Fruit fly (Drosophila melanogaster) whole organism: ENCODE measurements around the gene CG12984.

Experiments
- CG8478 ChIP-seq: fragments of >200 bp; optimal IDR thresholded peaks from 2 replicates; lab custom pipeline; 2018; ENCODE audit warnings: inconsistent platforms
- Dll ChIP-seq: fragments of >200 bp; optimal IDR thresholded peaks from 2 replicates; lab custom pipeline; 2017
- EcR ChIP-seq, 2 experiments: fragments of >200 bp; optimal IDR thresholded peaks; 2 replicates each; lab custom pipeline; 2017; ENCODE audit warnings: missing biosample characterization in 2 of 2, missing genetic modification characterization in 2 of 2, missing genetic modification reagents in 2 of 2
- pan ChIP-seq: fragments of >200 bp; optimal IDR thresholded peaks from 2 replicates; lab custom pipeline; 2017
- psq ChIP-seq: fragments of >200 bp; optimal IDR thresholded peaks from 2 replicates; lab custom pipeline; 2017
- usp ChIP-seq: fragments of >200 bp; optimal IDR thresholded peaks from 2 replicates; lab custom pipeline; 2017; ENCODE audit warnings: missing biosample characterization, missing genetic modification characterization, mixed read lengths

The CG12984 gene

dm6 chr3L:21026025-21026916 lies 34.8 kb downstream of the CG12984 start:
- no peak for TF ChIP-seq psq (lab: Kevin White, UChicago)
- TF ChIP-seq Dll, result peak; percentile 96
- no peak for TF ChIP-seq CG8478 (lab: Kevin White, UChicago)

DNA sequence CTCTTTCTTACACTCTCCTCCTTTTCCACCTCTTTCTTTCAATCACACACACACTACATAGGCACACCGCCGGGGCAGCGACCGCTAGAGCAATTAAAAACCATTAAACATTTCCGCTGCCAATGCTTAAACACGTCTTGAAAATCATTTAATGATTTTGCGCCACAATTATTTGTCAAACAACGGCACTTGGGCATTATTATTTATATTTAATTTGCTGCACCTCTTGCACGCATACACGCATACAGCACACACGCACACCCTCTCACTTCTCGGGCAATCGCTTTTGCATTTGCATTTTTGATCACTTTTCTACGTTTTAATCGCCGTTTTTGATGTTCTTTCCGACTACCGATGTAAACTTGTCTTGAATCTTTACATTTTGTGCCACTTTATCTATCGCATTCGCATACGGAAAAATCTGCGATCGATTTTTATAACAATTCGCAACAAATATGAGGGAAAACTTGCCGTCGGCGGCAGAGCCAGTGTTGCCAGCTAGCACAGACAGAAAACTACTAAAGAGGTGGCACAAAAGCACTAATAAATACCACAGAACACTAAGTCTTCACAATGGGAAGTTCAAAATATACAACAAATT lies 35.5 kb downstream of the CG12984 start, which contains the start of gene skd:
Gene skd (minus strand): TSS at position 518 of the 601 bp plus-strand sequence.
- TF ChIP-seq EcR (GFP tag; optimal IDR thresholded peaks at IDR 0.05; lab: Kevin White, UChicago) (no peak), CG8478 (lab: Kevin White, UChicago) (no peak), usp (no peak), psq (lab: Kevin White, UChicago) (no peak), pan (lab: Kevin White, UChicago) (no peak), Dll (no peak)

dm6 chr3L:21027657-21028255 lies 36.3 kb downstream of the CG12984 start, which contains the start of gene Pdss2:
TSS of gene Pdss2 (plus strand) at chr3L:21027915.
- TF ChIP-seq CG8478 (lab: Kevin White, UChicago), result no peak
- no peak for TF ChIP-seq EcR (GFP tag; optimal IDR thresholded peaks at IDR 0.05; lab: Kevin White, UChicago)

DNA sequence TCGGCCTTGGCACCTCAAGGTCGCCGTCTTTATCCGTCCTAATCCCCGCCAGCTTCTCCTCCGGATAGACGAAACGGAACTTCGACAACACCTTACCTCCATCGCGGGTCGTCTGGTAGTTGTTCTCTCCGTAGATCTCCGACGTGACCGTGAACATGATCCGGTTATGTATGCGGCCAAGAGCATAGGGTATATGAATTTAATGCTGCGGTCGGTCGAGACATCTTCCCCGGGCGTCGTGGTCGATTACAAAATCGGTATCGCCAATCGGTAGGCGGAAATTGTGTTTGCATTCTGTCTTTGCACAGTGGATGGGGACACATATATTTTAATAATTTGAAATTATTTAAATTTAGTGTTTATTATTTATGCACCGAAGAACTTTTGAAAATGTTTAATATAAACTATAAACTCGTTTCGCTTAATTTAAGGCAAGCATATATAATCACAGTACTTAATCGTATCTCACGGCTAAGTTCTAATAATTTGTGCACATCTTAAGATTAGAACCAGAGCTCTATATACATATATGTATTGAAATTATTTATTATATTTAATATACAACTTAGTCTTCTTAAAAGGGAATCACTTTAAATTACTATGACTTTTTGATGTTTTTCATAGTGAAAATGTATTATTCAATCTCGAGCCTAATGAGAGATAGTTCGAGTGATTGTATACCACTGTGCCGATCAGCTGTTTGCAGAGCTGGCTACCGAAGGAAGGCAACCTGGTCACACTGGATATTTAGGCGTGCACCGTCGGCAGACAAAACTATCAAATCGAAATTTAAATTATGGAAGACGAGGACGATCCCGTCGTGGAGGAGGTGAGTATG lies 39.8 kb downstream of the CG12984 start, which contains the start of the genes CG10584 and Polr3E:
Gene CG10584 (minus strand): TSS at position 268 of the 838 bp plus-strand sequence.
Gene Polr3E (plus strand): TSS at position 733 of the 838 bp plus-strand sequence.
- no peak for TF ChIP-seq EcR (GFP tag; optimal IDR thresholded peaks at IDR 0.05; lab: Kevin White, UChicago)
- no peak for TF ChIP-seq usp
- TF ChIP-seq CG8478 (lab: Kevin White, UChicago), result no peak
- no peak for TF ChIP-seq Dll
- TF ChIP-seq pan (lab: Kevin White, UChicago), result no peak
- no peak for TF ChIP-seq psq (lab: Kevin White, UChicago)

dm6 chr3L:21034103-21034280 lies 42.5 kb downstream of the CG12984 start, which contains the start of gene CG10581:
TSS of gene CG10581 (minus strand) at chr3L:21034203.
- no peak for TF ChIP-seq CG8478 (lab: Kevin White, UChicago)
- no peak for TF ChIP-seq pan (lab: Kevin White, UChicago)

dm6 chr3L:21034281-21035221 lies 43.1 kb downstream of the CG12984 start, which contains the start of gene siz:
TSS of gene siz (plus strand) at chr3L:21034535.
- TF ChIP-seq usp, result no peak
- TF ChIP-seq pan (lab: Kevin White, UChicago), result no peak
- TF ChIP-seq Dll, result no peak
- no peak for TF ChIP-seq CG8478 (lab: Kevin White, UChicago)
- no peak for TF ChIP-seq psq (lab: Kevin White, UChicago)
- TF ChIP-seq EcR (GFP tag; optimal IDR thresholded peaks at IDR 0.05; lab: Kevin White, UChicago), result no peak

dm6 chr3L:21035231-21035630 lies 43.8 kb downstream of the CG12984 start:
- no peak for TF ChIP-seq Dll
- no peak for TF ChIP-seq psq (lab: Kevin White, UChicago)
- no peak for TF ChIP-seq CG8478 (lab: Kevin White, UChicago)
- no peak for TF ChIP-seq pan (lab: Kevin White, UChicago)
- no peak for TF ChIP-seq usp
- no peak for TF ChIP-seq EcR (GFP tag; optimal IDR thresholded peaks at IDR 0.05; lab: Kevin White, UChicago)

- TF ChIP-seq pan (lab: Kevin White, UChicago) (no peak), CG8478 (lab: Kevin White, UChicago) (no peak), EcR (GFP tag; optimal IDR thresholded peaks at IDR 0.05; lab: Kevin White, UChicago) (no peak), psq (lab: Kevin White, UChicago) (no peak), Dll (no peak), usp (no peak)
Observed at dm6 chr3L:21036257-21036957, 44.9 kb downstream of the CG12984 start.

DNA sequence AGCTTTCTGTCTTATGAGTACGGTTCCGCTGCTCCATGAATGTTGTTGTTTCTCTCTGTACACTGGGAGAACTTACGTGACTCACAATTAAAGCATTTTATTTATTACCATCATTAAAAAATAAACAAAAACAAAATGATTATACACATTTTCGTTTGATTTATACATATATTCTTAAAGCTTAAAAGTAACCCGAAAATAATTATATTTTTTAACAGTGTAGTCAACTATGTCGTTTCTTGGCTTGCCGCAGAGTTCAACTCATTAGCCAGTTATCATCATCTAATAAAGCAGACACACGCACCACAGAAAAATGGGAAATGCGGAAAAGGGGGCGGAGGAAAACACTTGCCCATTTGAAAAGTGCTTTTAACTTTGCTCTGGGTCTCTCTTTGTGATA lies 45.9 kb downstream of the CG12984 start:
- no peak for TF ChIP-seq CG8478 (lab: Kevin White, UChicago)
- no peak for TF ChIP-seq psq (lab: Kevin White, UChicago)
- no peak for TF ChIP-seq Dll
- no peak for TF ChIP-seq pan (lab: Kevin White, UChicago)
- no peak for TF ChIP-seq usp
- no peak for TF ChIP-seq EcR (GFP tag; optimal IDR thresholded peaks at IDR 0.05; lab: Kevin White, UChicago)

- TF ChIP-seq usp (no peak), pan (lab: Kevin White, UChicago) (no peak), CG8478 (lab: Kevin White, UChicago) (no peak), Dll (no peak), EcR (GFP tag; optimal IDR thresholded peaks at IDR 0.05; lab: Kevin White, UChicago) (no peak), psq (lab: Kevin White, UChicago) (no peak)
Observed at dm6 chr3L:21040831-21041230, 49.4 kb downstream of the CG12984 start.
